Worm (Caenorhabditis elegans) whole organism, L1 larva: Measurements from ENCODE around the gene C06A6.2.

Source experiments
- C04F5.9 ChIP-seq: sonication (generic microtip); optimal IDR thresholded peaks from 2 replicates; lab custom pipeline; 2016; ENCODE audit warnings: missing genetic modification characterization, missing compliant biosample characterization
- F16B12.6 ChIP-seq: fragments of 150-350 bp; optimal IDR thresholded peaks from 2 replicates; lab custom pipeline; 2014; ENCODE audit warnings: missing biosample characterization, missing genetic modification characterization
- Y116A8C.19 ChIP-seq: sonication (generic microtip); optimal IDR thresholded peaks from 2 replicates; lab custom pipeline; 2016; ENCODE audit warnings: missing compliant biosample characterization, missing genetic modification characterization, borderline replicate concordance
- alr-1 ChIP-seq: fragments of 200-800 bp; sonication (Bioruptor generic); optimal IDR thresholded peaks from 2 replicates; lab custom pipeline; 2018; ENCODE audit warnings: borderline replicate concordance, mild to moderate bottlenecking, missing genetic modification characterization, missing compliant biosample characterization
- ama-1 ChIP-seq: fragments of 150-350 bp; optimal IDR thresholded peaks from 2 replicates; lab custom pipeline; 2014
- blmp-1 ChIP-seq: fragments of 150-350 bp; optimal IDR thresholded peaks from 2 replicates; lab custom pipeline; 2014; ENCODE audit warnings: missing biosample characterization, missing genetic modification characterization
- ceh-8 ChIP-seq: fragments of 200-800 bp; sonication (Bioruptor generic); optimal IDR thresholded peaks from 2 replicates; lab custom pipeline; 2018; ENCODE audit warnings: mild to moderate bottlenecking, missing genetic modification characterization, moderate library complexity, missing compliant biosample characterization
- dpl-1 ChIP-seq, 3 experiments: fragments of 150-350 bp in 2 of 3; sonication (generic microtip) in 1 of 3; optimal IDR thresholded peaks; 2 replicates each; lab custom pipeline; 2014 to 2017; ENCODE audit warnings: missing biosample characterization in 3 of 3, missing genetic modification characterization in 3 of 3, missing genetic modification reagents in 3 of 3
- dsc-1 ChIP-seq: sonication (generic microtip); optimal IDR thresholded peaks from 2 replicates; lab custom pipeline; 2016; ENCODE audit warnings: mild to moderate bottlenecking, missing genetic modification characterization, missing compliant biosample characterization
- efl-1 ChIP-seq, 4 experiments: fragments of 150-350 bp; optimal IDR thresholded peaks in 3 of 4; peaks in 1 of 4; 1 replicate in 1 of 4; 2 replicates in 3 of 4; lab custom pipeline; 2014; ENCODE audit warnings: missing biosample characterization in 2 of 4, missing genetic modification characterization in 2 of 4, missing genetic modification reagents in 2 of 4
- efl-3 ChIP-seq: fragments of 200-800 bp; sonication (Bioruptor generic); optimal IDR thresholded peaks from 2 replicates; lab custom pipeline; 2018; ENCODE audit warnings: mild to moderate bottlenecking, missing genetic modification characterization, missing compliant biosample characterization
- egl-13 ChIP-seq: sonication (generic microtip); optimal IDR thresholded peaks from 2 replicates; lab custom pipeline; 2016; ENCODE audit warnings: missing genotype, missing genetic modification reagents, missing genetic modification characterization, missing compliant biosample characterization
- ets-5 ChIP-seq: fragments of 200-800 bp; sonication (Bioruptor generic); IDR thresholded peaks from 2 replicates; pipeline ENCODE4 v1.3.6; 2022; ENCODE audit warnings: missing genetic modification characterization, missing compliant biosample characterization
- fkh-10 ChIP-seq: sonication (generic microtip); optimal IDR thresholded peaks from 2 replicates; lab custom pipeline; 2017; ENCODE audit warnings: missing biosample characterization, missing genetic modification reagents, missing genetic modification characterization
- fkh-4 ChIP-seq: sonication (generic microtip); optimal IDR thresholded peaks from 2 replicates; lab custom pipeline; 2016; ENCODE audit warnings: missing compliant biosample characterization, missing genetic modification characterization, borderline replicate concordance
- fos-1 ChIP-seq: fragments of 150-350 bp; optimal IDR thresholded peaks from 2 replicates; lab custom pipeline; 2014; ENCODE audit warnings: missing biosample characterization, missing genetic modification characterization
- grh-1 ChIP-seq: fragments of 200-800 bp; sonication (Bioruptor generic); IDR thresholded peaks from 2 replicates; pipeline ENCODE4 v1.3.6; 2022; ENCODE audit warnings: missing genetic modification reagents, missing genetic modification characterization, missing compliant biosample characterization
- hlh-17 ChIP-seq: fragments of 200-800 bp; sonication (Bioruptor generic); optimal IDR thresholded peaks from 2 replicates; lab custom pipeline; 2018; ENCODE audit warnings: missing genetic modification characterization, mild to moderate bottlenecking, missing compliant biosample characterization, moderate library complexity, borderline replicate concordance
- irx-1 ChIP-seq: sonication (generic microtip); optimal IDR thresholded peaks from 2 replicates; lab custom pipeline; 2016; ENCODE audit warnings: missing genetic modification characterization, missing compliant biosample characterization
- isw-1 ChIP-seq: fragments of 200-800 bp; sonication (Bioruptor generic); IDR thresholded peaks from 2 replicates; pipeline ENCODE4 v1.3.6; 2022; ENCODE audit warnings: missing genetic modification characterization, missing compliant biosample characterization
- lin-35 ChIP-seq, 2 experiments: fragments of 150-350 bp; optimal IDR thresholded peaks; 2 replicates each; lab custom pipeline; 2014; ENCODE audit warnings: missing biosample characterization in 2 of 2, missing genetic modification characterization in 2 of 2, missing genetic modification reagents in 2 of 2
- lir-3 ChIP-seq: sonication (generic microtip); optimal IDR thresholded peaks from 2 replicates; lab custom pipeline; 2016; ENCODE audit warnings: mild to moderate bottlenecking, missing genetic modification characterization, moderate library complexity, missing compliant biosample characterization; ENCODE audit not compliant: poor library complexity
- lsy-2 ChIP-seq, 2 experiments: fragments of 150-350 bp; optimal IDR thresholded peaks; 2 replicates each; lab custom pipeline; 2014; ENCODE audit warnings: missing biosample characterization in 2 of 2, missing genetic modification characterization in 2 of 2
- mep-1 ChIP-seq: fragments of 150-350 bp; optimal IDR thresholded peaks from 2 replicates; lab custom pipeline; 2014; ENCODE audit warnings: missing biosample characterization, missing genetic modification characterization
- nhr-11 ChIP-seq: fragments of 150-350 bp; optimal IDR thresholded peaks from 2 replicates; lab custom pipeline; 2014; ENCODE audit warnings: missing biosample characterization, missing genetic modification characterization
- nhr-12 ChIP-seq: sonication (generic microtip); optimal IDR thresholded peaks from 2 replicates; lab custom pipeline; 2017; ENCODE audit warnings: missing biosample characterization, missing genetic modification characterization
- nhr-237 ChIP-seq: fragments of 150-350 bp; optimal IDR thresholded peaks from 2 replicates; lab custom pipeline; 2014; ENCODE audit warnings: missing biosample characterization, missing genetic modification characterization
- nhr-28 ChIP-seq: fragments of 150-350 bp; optimal IDR thresholded peaks from 2 replicates; lab custom pipeline; 2014; ENCODE audit warnings: missing biosample characterization, missing genetic modification characterization
- nhr-71 ChIP-seq: sonication (generic microtip); optimal IDR thresholded peaks from 2 replicates; lab custom pipeline; 2016; ENCODE audit warnings: mild to moderate bottlenecking, missing genetic modification characterization, moderate library complexity, missing compliant biosample characterization
- pax-3 ChIP-seq: fragments of 200-800 bp; sonication (Bioruptor generic); optimal IDR thresholded peaks from 2 replicates; lab custom pipeline; 2018; ENCODE audit warnings: mild to moderate bottlenecking, missing genetic modification characterization, moderate library complexity, missing compliant biosample characterization
- rnt-1 ChIP-seq: sonication (generic microtip); optimal IDR thresholded peaks from 2 replicates; lab custom pipeline; 2016; ENCODE audit warnings: mild to moderate bottlenecking, missing genetic modification characterization, moderate library complexity, missing compliant biosample characterization
- sup-37 ChIP-seq: fragments of 200-800 bp; sonication (Bioruptor generic); optimal IDR thresholded peaks from 2 replicates; lab custom pipeline; 2018; ENCODE audit warnings: mild to moderate bottlenecking, missing genetic modification characterization, missing compliant biosample characterization
- unc-62 ChIP-seq: fragments of 150-350 bp; optimal IDR thresholded peaks from 2 replicates; lab custom pipeline; 2014; ENCODE audit warnings: missing biosample characterization, missing genetic modification reagents, missing genetic modification characterization
- vab-15 ChIP-seq: sonication (generic microtip); optimal IDR thresholded peaks from 2 replicates; lab custom pipeline; 2017; ENCODE audit warnings: missing genotype, mild to moderate bottlenecking, missing genetic modification characterization, missing compliant biosample characterization
- xbp-1 ChIP-seq: sonication (generic microtip); optimal IDR thresholded peaks from 2 replicates; lab custom pipeline; 2016; ENCODE audit warnings: missing genetic modification characterization, missing compliant biosample characterization
- zag-1 ChIP-seq: fragments of 150-350 bp; optimal IDR thresholded peaks from 2 replicates; lab custom pipeline; 2014; ENCODE audit warnings: missing biosample characterization, missing genetic modification characterization
- zip-4 ChIP-seq: fragments of 200-800 bp; sonication (Bioruptor generic); optimal IDR thresholded peaks from 2 replicates; lab custom pipeline; 2018; ENCODE audit warnings: mild to moderate bottlenecking, missing genetic modification characterization, moderate library complexity, missing compliant biosample characterization
- ztf-11 ChIP-seq, 2 experiments: sonication (generic microtip); optimal IDR thresholded peaks; 2 replicates each; lab custom pipeline; 2016 to 2017; ENCODE audit warnings: missing genetic modification characterization in 2 of 2, missing biosample characterization in 1 of 2, missing compliant biosample characterization in 1 of 2

C06A6.2 gene

DNA sequence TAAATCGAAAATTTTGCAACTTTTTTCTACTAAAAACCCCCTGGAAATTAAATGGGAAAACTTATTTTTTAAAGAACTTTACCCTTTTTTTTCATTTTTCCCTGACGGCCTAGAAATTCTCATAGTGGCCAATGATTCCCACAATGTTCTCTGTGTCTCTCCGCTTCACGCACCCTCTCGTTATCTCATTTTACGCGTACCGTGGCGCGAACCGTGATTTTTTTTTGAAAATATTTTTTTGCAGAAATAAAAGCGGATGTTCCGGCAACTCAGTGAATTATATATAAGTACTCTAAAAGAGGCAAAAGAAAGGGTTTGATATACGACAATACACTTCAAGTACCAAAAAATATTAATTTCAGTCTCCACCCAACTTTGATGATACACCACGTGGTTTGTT lies at the start of gene C06A6.2:
C06A6.2 (plus strand) TSS at position 237 of the 400 bp plus-strand sequence.
- TF ChIP-seq rnt-1 (tag; lab: Kevin White, UChicago) (no peak), fkh-10 (GFP tag; lab: Kevin White, UChicago) (no peak), blmp-1 (tag; lab: Kevin White, UChicago) (peak; percentile 3), C04F5.9 (tag; lab: Kevin White, UChicago) (no peak), dsc-1 (tag; lab: Kevin White, UChicago) (no peak), lin-35 (GFP tag; optimal IDR thresholded peaks at IDR 0.05; lab: Kevin White, UChicago) (peak in 1 of 2 experiments; percentile 54), grh-1 (no peak), alr-1 (tag; lab: Kevin White, UChicago) (no peak), efl-1 (optimal IDR thresholded peaks at IDR 0.05; lab: Kevin White, UChicago) (peak; percentile 36 to 51), efl-1 (GFP tag; optimal IDR thresholded peaks at IDR 0.05 in 1 of 2; lab: Kevin White, UChicago) (peak; percentile 59 to 92), dpl-1 (GFP tag; optimal IDR thresholded peaks at IDR 0.05; lab: Kevin White, UChicago) (peak in 2 of 3 experiments; percentile 44 to 64), nhr-71 (no peak), ceh-8 (GFP tag; lab: Kevin White, UChicago) (no peak), mep-1 (peak; percentile 5), nhr-12 (tag; lab: Kevin White, UChicago) (no peak), fos-1 (tag; lab: Kevin White, UChicago) (no peak)

DNA sequence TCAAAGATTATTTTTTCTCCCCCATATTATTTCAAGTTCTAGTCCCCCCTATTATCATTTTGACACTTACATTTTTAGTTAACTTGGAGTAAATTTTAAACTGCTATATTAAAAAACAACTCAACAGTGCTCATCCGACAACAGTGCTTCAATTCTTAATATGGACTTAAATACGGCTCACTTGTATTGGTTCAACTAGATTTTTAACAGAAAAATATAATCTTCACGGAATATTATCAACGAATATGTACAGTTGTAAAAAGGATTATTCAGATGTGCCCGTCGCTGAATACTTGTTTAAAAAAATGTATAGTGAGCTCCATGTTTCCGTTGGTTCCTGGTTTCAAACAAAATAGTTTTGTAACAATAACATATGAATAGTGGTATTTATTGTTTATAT lies 46.1 kb upstream of the C06A6.2 start:
- TF ChIP-seq nhr-11 (tag; lab: Kevin White, UChicago): no peak
- no peak for TF ChIP-seq dsc-1 (tag; lab: Kevin White, UChicago)
- no peak for TF ChIP-seq vab-15 (tag; lab: Kevin White, UChicago)
- no peak for TF ChIP-seq C04F5.9 (tag; lab: Kevin White, UChicago)
- no peak for TF ChIP-seq efl-3
- TF ChIP-seq pax-3 (tag; lab: Kevin White, UChicago): no peak
- no peak for TF ChIP-seq F16B12.6 (tag; lab: Kevin White, UChicago)
- TF ChIP-seq lir-3 (tag; lab: Kevin White, UChicago): no peak
- no peak for TF ChIP-seq fkh-4 (tag; lab: Kevin White, UChicago)
- TF ChIP-seq sup-37 (GFP tag; lab: Kevin White, UChicago): no peak
- TF ChIP-seq nhr-12 (tag; lab: Kevin White, UChicago): no peak
- no peak for TF ChIP-seq ama-1 (lab: Kevin White, UChicago)
- TF ChIP-seq zip-4 (GFP tag; lab: Kevin White, UChicago): no peak
- TF ChIP-seq xbp-1: no peak
- TF ChIP-seq isw-1 (GFP tag; lab: Robert Waterston, UW): no peak

DNA sequence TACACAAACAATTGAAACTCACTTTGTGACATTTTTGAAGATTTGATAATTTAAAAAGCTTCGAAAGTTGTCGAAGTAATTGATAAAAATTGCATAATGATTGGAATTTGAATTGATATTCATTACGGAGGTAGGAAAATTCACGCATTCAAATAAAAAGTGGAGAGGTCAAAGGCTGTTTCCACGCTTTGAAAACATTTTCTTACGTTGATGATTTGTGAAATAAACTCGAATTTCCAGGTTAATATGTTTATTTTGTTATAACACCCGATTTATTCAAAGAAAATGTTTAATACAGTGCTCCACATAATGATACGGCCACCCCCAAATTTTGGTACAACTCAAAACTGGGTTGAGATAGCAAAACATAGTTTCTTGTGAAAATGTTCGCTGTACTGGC lies 43.2 kb upstream of the C06A6.2 start, which contains the start of gene C33H5.16:
C33H5.16 (minus strand) TSS at position 101 of the 400 bp plus-strand sequence.
- TF ChIP-seq zag-1: no peak
- TF ChIP-seq nhr-11 (tag; lab: Kevin White, UChicago): no peak
- TF ChIP-seq ama-1 (lab: Kevin White, UChicago): no peak
- TF ChIP-seq egl-13 (tag; lab: Kevin White, UChicago): no peak
- TF ChIP-seq irx-1 (tag; lab: Kevin White, UChicago): no peak
- TF ChIP-seq lsy-2 (tag; optimal IDR thresholded peaks at IDR 0.05; lab: Kevin White, UChicago): no peak
- no peak for TF ChIP-seq Y116A8C.19 (tag; lab: Kevin White, UChicago)
- no peak for TF ChIP-seq nhr-237 (tag; lab: Kevin White, UChicago)
- no peak for TF ChIP-seq alr-1 (tag; lab: Kevin White, UChicago)
- TF ChIP-seq blmp-1 (tag; lab: Kevin White, UChicago): no peak
- no peak for TF ChIP-seq rnt-1 (tag; lab: Kevin White, UChicago)
- no peak for TF ChIP-seq vab-15 (tag; lab: Kevin White, UChicago)
- TF ChIP-seq hlh-17: no peak

DNA sequence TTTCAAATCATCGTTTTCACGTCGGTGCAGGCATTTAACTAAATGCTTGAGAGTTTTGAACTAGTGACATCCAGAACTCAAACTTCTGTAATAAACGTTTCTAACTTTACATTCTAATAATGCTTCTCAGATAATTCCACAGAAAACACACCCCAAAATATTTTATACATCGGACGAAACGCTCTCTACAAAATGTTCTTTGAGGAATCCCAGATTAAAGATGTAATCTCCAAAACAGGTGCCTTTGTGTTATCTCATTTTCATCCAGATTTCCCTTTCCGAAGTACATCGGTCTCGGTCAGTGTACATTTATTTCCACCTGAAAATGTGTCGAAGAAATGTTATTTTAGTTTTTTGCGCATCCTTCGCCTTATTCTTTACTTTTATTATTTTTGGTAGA lies 41.7 kb upstream of the C06A6.2 start, which contains the start of gene C33H5.2:
C33H5.2 (plus strand) TSS at position 301 of the 400 bp plus-strand sequence.
- no peak for TF ChIP-seq efl-1 (optimal IDR thresholded peaks at IDR 0.05; lab: Kevin White, UChicago)
- no peak for TF ChIP-seq efl-1 (GFP tag; optimal IDR thresholded peaks at IDR 0.05 in 1 of 2; lab: Kevin White, UChicago)
- TF ChIP-seq irx-1 (tag; lab: Kevin White, UChicago): no peak
- TF ChIP-seq grh-1: no peak
- TF ChIP-seq nhr-28 (tag; lab: Kevin White, UChicago): no peak
- no peak for TF ChIP-seq unc-62 (GFP tag; lab: Kevin White, UChicago)
- TF ChIP-seq ztf-11 (tag; optimal IDR thresholded peaks at IDR 0.05; lab: Kevin White, UChicago): no peak
- no peak for TF ChIP-seq ets-5 (GFP tag; lab: Robert Waterston, UW)
- TF ChIP-seq rnt-1 (tag; lab: Kevin White, UChicago): no peak
- peak; percentile 37 for TF ChIP-seq blmp-1 (tag; lab: Kevin White, UChicago)
- TF ChIP-seq, all 84 proteins: peak for 1
